Fruit fly (Drosophila melanogaster): ENCODE data around the gene slgA.

slgA gene

DNA sequence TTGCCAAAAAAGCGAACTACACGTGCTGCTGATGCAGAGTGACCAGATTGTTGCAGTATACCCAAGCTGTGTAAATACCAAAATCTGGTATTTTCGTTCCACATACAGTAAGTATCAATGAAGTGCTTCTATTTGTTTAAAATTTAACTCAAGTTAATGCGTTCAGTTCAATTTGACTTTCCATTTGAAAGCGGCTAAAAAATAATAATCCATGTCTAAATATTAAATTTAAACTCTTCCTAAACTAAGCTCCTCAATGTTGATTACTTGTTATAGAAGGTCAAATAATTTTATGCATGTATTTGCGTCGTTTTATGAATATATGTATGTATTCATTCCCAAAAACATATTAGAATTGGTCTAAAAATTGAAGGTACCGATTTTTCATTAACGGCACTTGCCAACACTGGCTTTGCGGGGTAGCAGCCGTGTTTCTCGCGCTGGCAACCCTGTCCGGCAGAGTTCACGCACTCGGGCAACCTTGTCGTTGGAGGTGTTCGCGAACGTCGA, 23.9 kb upstream of the slgA start, which contains the start of the genes peng and sol (continued):
- peak; percentile 52 for TF ChIP-seq btn (GFP tag; optimal IDR thresholded peaks at IDR 0.05)
- 0 out of 3 replicates have a peak, but pooled peaks have one; percentile 25 for TF ChIP-seq C15 (GFP tag; IDR thresholded peaks at IDR 0.05)
- TF ChIP-seq Ada2b (GFP tag; IDR thresholded peaks at IDR 0.05): peak; percentile 59
- peak; percentile 71 for TF ChIP-seq Camta (GFP tag; optimal IDR thresholded peaks at IDR 0.05)
- TF ChIP-seq CG6654 (GFP tag; optimal IDR thresholded peaks at IDR 0.05): no peak
- TF ChIP-seq gem (tag; optimal IDR thresholded peaks at IDR 0.05): peak; percentile 85
- TF ChIP-seq CG1792 (GFP tag; optimal IDR thresholded peaks at IDR 0.05): peak; percentile 14
- no peak for TF ChIP-seq sd (tag; optimal IDR thresholded peaks at IDR 0.05)
- TF ChIP-seq HLHmδ (GFP tag; optimal IDR thresholded peaks at IDR 0.05): peak; percentile 43
- peak; percentile 59; the same call in 2 of the 3 replicates for TF ChIP-seq CG14050 (GFP tag; IDR thresholded peaks at IDR 0.05)
- TF ChIP-seq ERR (GFP tag; optimal IDR thresholded peaks at IDR 0.05): no peak
- peak; percentile 31 for TF ChIP-seq Dref (GFP tag; IDR thresholded peaks at IDR 0.05)
- TF ChIP-seq gt (GFP tag; IDR thresholded peaks at IDR 0.05): no peak; the same call in 1 of the 2 replicates
- TF ChIP-seq YL-1 (GFP tag; optimal IDR thresholded peaks at IDR 0.05): peak; percentile 37
- TF ChIP-seq row (GFP tag; IDR thresholded peaks at IDR 0.05): peak; percentile 87
- peak; percentile 73 for TF ChIP-seq tgo (GFP tag; IDR thresholded peaks at IDR 0.05)
- peak; percentile 52; the same call in 1 of the 2 replicates for TF ChIP-seq CG32767 (GFP tag; IDR thresholded peaks at IDR 0.05)
- peak; percentile 33 for TF ChIP-seq Dad (GFP tag; optimal IDR thresholded peaks at IDR 0.05)
- TF ChIP-seq Drgx (GFP tag; IDR thresholded peaks at IDR 0.05): peak; percentile 35; the same call in 1 of the 2 replicates
- TF ChIP-seq gro (GFP tag; optimal IDR thresholded peaks at IDR 0.05): peak; percentile 58
- TF ChIP-seq CG18262 (tag; optimal IDR thresholded peaks at IDR 0.05): peak; percentile 71
- no peak for TF ChIP-seq MESR4 (GFP tag; optimal IDR thresholded peaks at IDR 0.05)
- peak; percentile 61 to 74 for TF ChIP-seq chif (GFP tag; optimal IDR thresholded peaks at IDR 0.05)
- peak; percentile 78 for TF ChIP-seq Ptx1 (GFP tag; IDR thresholded peaks at IDR 0.05)
- TF ChIP-seq Sin3A (optimal IDR thresholded peaks at IDR 0.05): peak; percentile 64
- no peak for TF ChIP-seq CG34224 (GFP tag; IDR thresholded peaks at IDR 0.05; ENCODE audit: partially characterized antibody)
- peak; percentile 51 for TF ChIP-seq NC2β (GFP tag; optimal IDR thresholded peaks at IDR 0.05)
- peak; percentile 76 for TF ChIP-seq slbo (GFP tag; IDR thresholded peaks at IDR 0.05)
- no peak; the same call in 2 of the 3 replicates for TF ChIP-seq CG11456 (GFP tag; IDR thresholded peaks at IDR 0.05)
- TF ChIP-seq chinmo (GFP tag; IDR thresholded peaks at IDR 0.05; ENCODE audit: partially characterized antibody): no peak
- TF ChIP-seq bab2 (GFP tag; optimal IDR thresholded peaks at IDR 0.05): peak; percentile 78
- TF ChIP-seq CG17361 (GFP tag; IDR thresholded peaks at IDR 0.05): peak; percentile 84; the same call in 2 of the 3 replicates
- TF ChIP-seq h (optimal IDR thresholded peaks at IDR 0.05): no peak
- TF ChIP-seq sna (GFP tag; IDR thresholded peaks at IDR 0.05; ENCODE audit: partially characterized antibody): no peak
- TF ChIP-seq trh (GFP tag; optimal IDR thresholded peaks at IDR 0.05): peak; percentile 46
- peak; percentile 18 for TF ChIP-seq nom (GFP tag; optimal IDR thresholded peaks at IDR 0.05)
- TF ChIP-seq CG4282 (GFP tag; optimal IDR thresholded peaks at IDR 0.05): peak; percentile 34
- TF ChIP-seq CG17829 (tag; optimal IDR thresholded peaks at IDR 0.05): peak; percentile 54
- TF ChIP-seq CG12744 (GFP tag; optimal IDR thresholded peaks at IDR 0.05): peak; percentile 46
- TF ChIP-seq chn (GFP tag; optimal IDR thresholded peaks at IDR 0.05): peak; percentile 80
- peak; percentile 60 for TF ChIP-seq CG5245 (GFP tag; optimal IDR thresholded peaks at IDR 0.05)
- TF ChIP-seq Dip3 (GFP tag; optimal IDR thresholded peaks at IDR 0.05): peak; percentile 76
- TF ChIP-seq Kr (GFP tag; optimal IDR thresholded peaks at IDR 0.05): no peak
- TF ChIP-seq gsb-n (tag; optimal IDR thresholded peaks at IDR 0.05): no peak
- peak; percentile 44 for TF ChIP-seq CG4404 (GFP tag; IDR thresholded peaks at IDR 0.05)
- TF ChIP-seq amos (GFP tag; IDR thresholded peaks at IDR 0.05; ENCODE audit: partially characterized antibody): peak; percentile 35; the same call in 1 of the 2 replicates
- TF ChIP-seq CG17186 (GFP tag; optimal IDR thresholded peaks at IDR 0.05): peak; percentile 0
- no peak for TF ChIP-seq Awh (GFP tag; IDR thresholded peaks at IDR 0.05)
- peak; percentile 75 for TF ChIP-seq HHEX (GFP tag; optimal IDR thresholded peaks at IDR 0.05)
- TF ChIP-seq Pdp1 (GFP tag; optimal IDR thresholded peaks at IDR 0.05): peak; percentile 67 to 75
- no peak for TF ChIP-seq grn (GFP tag; optimal IDR thresholded peaks at IDR 0.05)

Data from whole organism, embryonic.